Fruit fly (Drosophila melanogaster) whole organism, adult: ENCODE data around the gene Grip84.

Experiments
- CG12768 ChIP-seq: fragments of 200-800 bp; sonication (Bioruptor generic); optimal IDR thresholded peaks from 2 replicates; lab custom pipeline; 2017; ENCODE audit warnings: missing biosample characterization, missing genetic modification characterization, mild to moderate bottlenecking, moderate library complexity, missing genetic modification reagents
- CG14711 ChIP-seq: fragments of 200-800 bp; sonication (Bioruptor generic); optimal IDR thresholded peaks from 2 replicates; lab custom pipeline; 2018; ENCODE audit warnings: missing biosample characterization, mild to moderate bottlenecking, missing genetic modification characterization, moderate library complexity
- CG33017 ChIP-seq: fragments of 200-800 bp; sonication (Bioruptor generic); optimal IDR thresholded peaks from 2 replicates; lab custom pipeline; 2018; ENCODE audit warnings: missing biosample characterization, mild to moderate bottlenecking, missing genetic modification characterization, moderate library complexity
- cnc ChIP-seq, 2 experiments: fragments of >200 bp; optimal IDR thresholded peaks; 2 replicates each; lab custom pipeline; 2017
- ovo ChIP-seq: fragments of 200-800 bp; sonication (Bioruptor generic); optimal IDR thresholded peaks from 2 replicates; lab custom pipeline; 2016; ENCODE audit warnings: missing biosample characterization, missing genetic modification characterization
- pad ChIP-seq: fragments of 200-800 bp; sonication (Bioruptor generic); optimal IDR thresholded peaks from 3 replicates; lab custom pipeline; 2017; ENCODE audit warnings: missing biosample characterization, missing genetic modification characterization, mild to moderate bottlenecking, moderate library complexity, missing genetic modification reagents
- toe ChIP-seq: fragments of 200-800 bp; sonication (Bioruptor generic); optimal IDR thresholded peaks from 2 replicates; lab custom pipeline; 2016; ENCODE audit warnings: missing biosample characterization, missing genetic modification characterization

- TF ChIP-seq CG12768 (GFP tag; lab: Kevin White, UChicago) (no peak), CG14711 (tag; lab: Kevin White, UChicago) (no peak), pad (GFP tag; lab: Kevin White, UChicago) (no peak), ovo (GFP tag; lab: Kevin White, UChicago) (no peak), cnc (optimal IDR thresholded peaks at IDR 0.05; lab: Kevin White, UChicago) (no peak), toe (GFP tag; lab: Kevin White, UChicago) (no peak), CG33017 (tag; lab: Kevin White, UChicago) (no peak)
Observed at dm6 chrX:19535394-19535793, 30.2 kb downstream of the Grip84 start.
